Fruit fly (Drosophila melanogaster) whole organism, prepupa: ENCODE measurements around the gene CG42727.

ENCODE experiments used
- CG11762 ChIP-seq: fragments of 200-800 bp; sonication (Bioruptor generic); optimal IDR thresholded peaks from 3 replicates; lab custom pipeline; 2016; ENCODE audit warnings: missing biosample characterization, missing genetic modification characterization; ENCODE audit not compliant: insufficient read depth
- CG11902 ChIP-seq: fragments of 200-800 bp; sonication (Bioruptor generic); optimal IDR thresholded peaks from 3 replicates; lab custom pipeline; 2016; ENCODE audit warnings: missing biosample characterization, missing genetic modification characterization
- CG15336 ChIP-seq: fragments of 200-800 bp; sonication (Bioruptor generic); IDR thresholded peaks from 2 replicates; pipeline ENCODE4 v1.3.6; 2022; ENCODE audit warnings: missing biosample characterization, missing genetic modification characterization
- CG1621 ChIP-seq: fragments of 200-800 bp; sonication (Bioruptor generic); optimal IDR thresholded peaks from 3 replicates; lab custom pipeline; 2018; ENCODE audit warnings: missing biosample characterization, mild to moderate bottlenecking, missing genetic modification characterization
- CG3919 ChIP-seq: fragments of 200-800 bp; sonication (Bioruptor generic); optimal IDR thresholded peaks from 3 replicates; lab custom pipeline; 2016; ENCODE audit warnings: missing biosample characterization, missing genetic modification characterization
- CG6854 ChIP-seq: fragments of 200-800 bp; sonication (Bioruptor generic); optimal IDR thresholded peaks from 2 replicates; lab custom pipeline; 2017; ENCODE audit warnings: missing biosample characterization, mild to moderate bottlenecking, missing genetic modification characterization
- Lpt ChIP-seq: fragments of 200-800 bp; sonication (Bioruptor generic); optimal IDR thresholded peaks from 3 replicates; lab custom pipeline; 2016; ENCODE audit warnings: missing biosample characterization, missing genetic modification characterization
- OdsH ChIP-seq: fragments of 200-800 bp; sonication (Bioruptor generic); optimal IDR thresholded peaks from 3 replicates; lab custom pipeline; 2016; ENCODE audit warnings: missing biosample characterization, missing genetic modification characterization
- Sox14 ChIP-seq: fragments of 200-800 bp; sonication (Bioruptor generic); optimal IDR thresholded peaks from 3 replicates; lab custom pipeline; 2016; ENCODE audit warnings: missing biosample characterization, missing genetic modification characterization
- fkh ChIP-seq: fragments of 200-800 bp; sonication (Bioruptor generic); optimal IDR thresholded peaks from 3 replicates; lab custom pipeline; 2017; ENCODE audit warnings: missing biosample characterization, mild to moderate bottlenecking, missing genetic modification characterization, moderate library complexity
- svp ChIP-seq: fragments of 200-800 bp; sonication (Bioruptor generic); peaks from one replicate; lab custom pipeline; 2016; ENCODE audit warnings: missing biosample characterization, missing genetic modification characterization
- topi ChIP-seq: fragments of 200-800 bp; sonication (Bioruptor generic); optimal IDR thresholded peaks from 3 replicates; lab custom pipeline; 2016; ENCODE audit warnings: missing biosample characterization, missing genetic modification characterization
- vri ChIP-seq: fragments of 200-800 bp; sonication (Bioruptor generic); optimal IDR thresholded peaks from 3 replicates; lab custom pipeline; 2016; ENCODE audit warnings: missing biosample characterization, mild to moderate bottlenecking, missing genetic modification characterization

dm6 chr3R:15339111-15339510 is 8.7 kb upstream of the CG42727 start:
- TF ChIP-seq vri (GFP tag; lab: Kevin White, UChicago), result no peak
- TF ChIP-seq OdsH, result no peak
- TF ChIP-seq CG15336 (GFP tag; lab: Robert Waterston, UW), result no peak
- no peak for TF ChIP-seq svp (GFP tag; lab: Kevin White, UChicago)
- TF ChIP-seq Sox14 (GFP tag; lab: Kevin White, UChicago), result no peak
- TF ChIP-seq topi (GFP tag; lab: Kevin White, UChicago), result no peak
- no peak for TF ChIP-seq CG6854 (GFP tag; lab: Kevin White, UChicago)
- TF ChIP-seq CG1621 (tag; lab: Kevin White, UChicago), result no peak
- no peak for TF ChIP-seq fkh (GFP tag; lab: Kevin White, UChicago)
- TF ChIP-seq Lpt (GFP tag; lab: Kevin White, UChicago), result no peak
- TF ChIP-seq CG11762, result no peak
- TF ChIP-seq CG11902 (GFP tag; lab: Kevin White, UChicago), result no peak
- no peak for TF ChIP-seq CG3919 (GFP tag; lab: Kevin White, UChicago)
